Worm (Caenorhabditis elegans) whole organism, L2 larva: ENCODE measurements around the gene F25B3.4.

Experiments used
- ama-1 ChIP-seq: fragments of 150-350 bp; optimal IDR thresholded peaks from 2 replicates; lab custom pipeline; 2018; ENCODE audit warnings: inconsistent platforms
- lin-13 ChIP-seq: fragments of 150-350 bp; optimal IDR thresholded peaks from 2 replicates; lab custom pipeline; 2014; ENCODE audit warnings: missing biosample characterization, missing genetic modification reagents, missing genetic modification characterization
- nhr-12 ChIP-seq: fragments of 150-350 bp; optimal IDR thresholded peaks from 2 replicates; lab custom pipeline; 2014; ENCODE audit warnings: missing biosample characterization, missing genetic modification characterization

DNA sequence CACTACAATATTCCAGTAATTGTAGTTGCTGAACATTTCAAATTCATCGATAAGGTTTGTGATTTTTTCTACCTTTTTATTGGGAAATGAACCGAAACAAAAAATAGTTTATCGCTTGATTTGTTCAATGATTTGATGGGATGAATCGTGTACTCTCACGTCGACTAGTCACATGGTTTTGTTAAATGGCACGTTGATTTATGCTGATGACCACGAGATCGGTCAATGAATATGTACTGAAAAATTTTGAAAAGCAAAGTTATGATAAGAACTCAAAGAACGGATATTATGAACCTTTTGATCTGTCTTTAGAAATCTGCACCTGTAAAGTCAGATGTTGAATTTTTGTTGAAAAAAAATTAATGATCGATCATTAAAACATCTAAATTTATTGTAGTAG lies 52.3 kb downstream of the F25B3.4 start:
- TF ChIP-seq lin-13 (GFP tag; lab: Kevin White, UChicago) (no peak), ama-1 (lab: Kevin White, UChicago) (no peak), nhr-12 (tag; lab: Kevin White, UChicago) (no peak)
